In the genomic region with DNA sequence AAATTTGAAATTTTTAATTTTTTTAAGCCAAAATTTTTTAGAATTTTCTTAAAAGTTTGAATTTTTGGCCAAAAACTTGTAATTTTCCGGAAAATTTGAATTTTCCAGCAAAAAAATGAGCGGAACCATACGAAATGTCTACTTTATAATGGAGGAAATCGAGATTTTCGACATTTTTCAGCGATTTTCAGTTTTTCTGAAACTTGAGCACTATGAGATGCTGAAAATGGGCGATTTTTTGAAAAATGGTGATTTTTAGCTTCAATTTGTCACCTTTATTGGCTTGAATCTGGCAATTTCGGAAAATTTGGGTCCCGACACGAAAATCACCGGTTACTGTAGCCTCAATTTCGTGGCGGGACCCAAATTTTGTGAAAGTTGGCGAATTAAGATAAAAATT, we compare ENCODE assay signal across 3 worm cellular contexts.
TF ChIP-seq lines count a peak whose summit lies in the region.

A gene (plus strand): TSS at position 109 of the 400 bp plus-strand sequence.

TF ChIP-seq in whole organism, L1 larva, 84 proteins besides CTCF, POLR2A, EP300 and RAD21:
- TF ChIP-seq efl-1 (optimal IDR thresholded peaks at IDR 0.05; lab: Kevin White, UChicago) (no peak), efl-1 (GFP tag; optimal IDR thresholded peaks at IDR 0.05 in 1 of 2; lab: Kevin White, UChicago) (peak in 1 of 2 experiments; percentile 13), nhr-76 (tag; optimal IDR thresholded peaks at IDR 0.05; lab: Kevin White, UChicago) (no peak), dpl-1 (GFP tag; optimal IDR thresholded peaks at IDR 0.05; lab: Kevin White, UChicago) (no peak), lin-39 (tag; optimal IDR thresholded peaks at IDR 0.05; lab: Kevin White, UChicago) (no peak), sup-37 (GFP tag; optimal IDR thresholded peaks at IDR 0.05; lab: Kevin White, UChicago) (no peak), nhr-85 (tag; lab: Kevin White, UChicago) (peak; percentile 52), hpl-2 (GFP tag; optimal IDR thresholded peaks at IDR 0.05; lab: Kevin White, UChicago) (no peak), alr-1 (tag; optimal IDR thresholded peaks at IDR 0.05; lab: Kevin White, UChicago; ENCODE audit: borderline replicate concordance) (no peak)

TF ChIP-seq in whole organism, L4 larva, 104 proteins besides CTCF, POLR2A, EP300 and RAD21:
- TF ChIP-seq sdz-12 (GFP tag; optimal IDR thresholded peaks at IDR 0.05; lab: Kevin White, UChicago) (peak; percentile 6), hlh-11 (tag; optimal IDR thresholded peaks at IDR 0.05; lab: Kevin White, UChicago) (peak; percentile 10), egl-43 (GFP tag; IDR thresholded peaks at IDR 0.05; lab: Robert Waterston, UW) (no peak), mdt-29 (GFP tag; IDR thresholded peaks at IDR 0.05; lab: Robert Waterston, UW) (0 out of 2 replicates have a peak, but pooled peaks have one; percentile 27), nhr-11 (tag; optimal IDR thresholded peaks at IDR 0.05; lab: Kevin White, UChicago) (no peak), aha-1 (tag; lab: Kevin White, UChicago) (peak; percentile 2)
TF ChIP-seq in whole organism, L4 larva: peak in this region for 4.

TF ChIP-seq in whole organism, young adult, 124 proteins besides CTCF, POLR2A, EP300 and RAD21:
- TF ChIP-seq mcd-1 (GFP tag; IDR thresholded peaks at IDR 0.05; lab: Robert Waterston, UW) (0 out of 2 replicates have a peak, but pooled peaks have one; percentile 26), Y56A3A.18 (GFP tag; IDR thresholded peaks at IDR 0.05; lab: Robert Waterston, UW) (0 out of 2 replicates have a peak, but pooled peaks have one; percentile 34), F33H1.4 (GFP tag; IDR thresholded peaks at IDR 0.05; lab: Robert Waterston, UW) (0 out of 2 replicates have a peak, but pooled peaks have one; percentile 24), repo-1 (tag; optimal IDR thresholded peaks at IDR 0.05; lab: Kevin White, UChicago) (peak; percentile 30), Y53G8AR.9 (GFP tag; conservative IDR thresholded peaks at IDR 0.05; lab: Robert Waterston, UW) (no peak), lsl-1 (GFP tag; optimal IDR thresholded peaks at IDR 0.05; lab: Kevin White, UChicago) (no peak), zim-3 (tag; optimal IDR thresholded peaks at IDR 0.05; lab: Kevin White, UChicago) (peak; percentile 80), nfyb-1 (GFP tag; IDR thresholded peaks at IDR 0.05; lab: Robert Waterston, UW) (peak; percentile 69; the same call in 1 of the 2 replicates)
